Fruit fly (Drosophila melanogaster) whole organism, larva: ENCODE data around the gene CG7879.

ENCODE experiments used
- noc ChIP-seq: fragments of 200-800 bp; sonication (Bioruptor generic); optimal IDR thresholded peaks from 3 replicates; lab custom pipeline; 2019; ENCODE audit warnings: missing biosample characterization, mild to moderate bottlenecking, missing genetic modification characterization, moderate library complexity

Gene CG7879

dm6 chr3L:1549634-1550071 is 18.8 kb downstream of the CG7879 start:
- TF ChIP-seq noc, result no peak

dm6 chr3L:1549148-1549547 is 19.3 kb downstream of the CG7879 start:
- no peak for TF ChIP-seq noc

- TF ChIP-seq noc, result peak; percentile 95
These were observed 19.9 kb downstream of the CG7879 start for dm6 chr3L:1548345-1548970.

dm6 chr3L:1547117-1547507 is 21.3 kb downstream of the CG7879 start:
- no peak for TF ChIP-seq noc

- TF ChIP-seq noc, result peak; percentile 54
These were observed 21.9 kb downstream of the CG7879 start for dm6 chr3L:1546349-1547116.

DNA sequence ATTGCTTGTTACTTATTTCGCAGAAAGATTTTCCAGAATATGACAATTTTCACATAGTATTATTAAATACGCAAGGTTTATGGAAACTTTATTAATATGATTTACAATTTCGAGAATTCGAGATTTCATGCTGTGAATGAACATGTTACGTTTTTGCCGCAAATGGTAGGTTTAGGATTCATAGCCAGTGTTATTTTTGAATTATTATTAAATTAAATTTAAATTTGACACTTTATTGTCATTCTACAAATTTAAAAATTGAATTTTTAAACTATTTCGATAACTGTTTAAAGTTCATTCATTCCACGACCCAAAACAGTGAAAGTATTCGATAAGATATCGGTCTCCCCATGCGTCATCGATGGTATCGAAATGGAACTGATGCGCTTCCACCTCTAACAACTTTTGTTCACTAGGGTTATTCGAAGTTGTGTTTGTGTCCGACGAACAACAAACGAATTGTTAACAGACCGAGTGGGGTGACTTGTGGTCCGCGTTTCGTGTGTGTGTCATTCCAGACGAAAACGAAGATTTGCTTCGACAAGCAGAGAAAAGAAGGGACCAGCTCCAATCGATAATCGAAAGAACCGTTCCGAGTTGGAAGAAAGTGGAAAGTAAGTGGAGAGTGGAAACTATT is 22.6 kb downstream of the CG7879 start, which contains the start of the genes CG32313 and Pcyt1:
TSS of gene CG32313 (minus strand) at position 51 of the 637 bp plus-strand sequence.
TSS of gene Pcyt1 (plus strand) at position 400 of the 637 bp plus-strand sequence.
- no peak for TF ChIP-seq noc

dm6 chr3L:1538314-1538854 is 30.0 kb downstream of the CG7879 start:
- no peak for TF ChIP-seq noc

DNA sequence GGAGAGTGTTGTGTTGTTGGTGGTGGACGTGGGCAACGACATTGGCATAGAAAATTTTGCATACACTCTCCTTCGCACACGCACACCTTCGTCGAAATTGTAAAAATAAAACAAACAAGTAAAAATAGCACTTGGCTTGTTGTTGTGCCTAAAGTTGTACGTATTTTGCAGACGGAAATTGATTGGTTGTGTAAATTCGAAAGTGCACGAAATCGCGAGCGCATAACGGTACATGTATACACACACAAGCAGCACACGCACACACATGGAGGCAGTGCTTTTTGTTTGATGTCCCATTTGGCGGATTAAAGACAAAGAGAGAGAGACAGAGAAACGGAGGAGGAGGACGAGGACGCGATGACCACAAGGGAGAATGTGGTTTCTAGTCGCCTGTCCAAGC is 31.1 kb downstream of the CG7879 start:
- TF ChIP-seq noc, result no peak

DNA sequence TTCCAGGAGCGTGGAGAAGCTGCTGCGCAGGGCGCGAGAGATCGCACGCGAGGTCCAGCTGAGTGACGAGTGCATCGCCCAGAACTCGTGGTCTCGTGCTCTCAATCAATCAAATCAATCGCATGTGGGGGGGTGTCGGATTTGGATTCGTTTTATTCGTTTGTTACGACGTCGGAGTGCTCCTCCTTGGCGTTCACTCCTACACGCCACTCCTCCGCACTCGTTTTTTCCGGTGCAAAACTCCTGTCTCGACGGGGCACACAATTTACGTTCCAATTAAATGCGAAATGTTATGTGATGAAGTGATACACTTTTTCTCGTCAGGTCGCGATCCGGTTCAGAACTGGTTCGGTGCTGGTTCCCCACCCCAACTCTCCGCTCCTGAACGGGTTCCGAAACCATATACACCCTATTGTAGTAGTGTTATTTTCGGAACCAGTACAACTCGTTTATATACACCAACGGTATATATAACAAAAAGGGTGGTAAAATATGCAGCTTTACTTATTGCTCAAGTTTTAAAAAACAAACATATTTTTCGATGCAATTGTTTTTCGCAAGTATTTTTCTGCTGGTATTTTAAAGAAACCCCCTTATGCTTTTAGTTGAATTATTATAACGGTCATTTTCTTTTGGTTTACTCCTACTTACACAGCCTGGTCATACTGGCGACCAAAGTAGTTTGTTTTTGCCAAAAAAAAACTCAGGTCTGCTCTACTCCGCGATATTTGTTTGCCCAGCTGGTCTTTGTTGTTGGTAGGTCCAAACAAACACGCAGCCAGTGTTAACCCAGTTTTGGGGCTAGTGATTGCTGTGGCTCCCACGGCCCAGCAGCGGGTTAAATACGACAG is 31.7 kb downstream of the CG7879 start, which contains the start of the genes CG12091 and pns:
TSS of gene CG12091 (minus strand) at position 349 of the 851 bp plus-strand sequence.
TSS of gene pns (plus strand) at position 651 of the 851 bp plus-strand sequence.
- peak; percentile 74 for TF ChIP-seq noc

dm6 chr3L:1533699-1534431 is 34.5 kb downstream of the CG7879 start, which contains the start of gene Iml1:
Gene Iml1, minus strand, starts transcription at chr3L:1534034.
- TF ChIP-seq noc, result no peak

- no peak for TF ChIP-seq noc
These were observed 37.2 kb downstream of the CG7879 start, which contains the start of gene Ir62a for dm6 chr3L:1531159-1531558. Gene Ir62a, minus strand, starts transcription at chr3L:1531259.

DNA sequence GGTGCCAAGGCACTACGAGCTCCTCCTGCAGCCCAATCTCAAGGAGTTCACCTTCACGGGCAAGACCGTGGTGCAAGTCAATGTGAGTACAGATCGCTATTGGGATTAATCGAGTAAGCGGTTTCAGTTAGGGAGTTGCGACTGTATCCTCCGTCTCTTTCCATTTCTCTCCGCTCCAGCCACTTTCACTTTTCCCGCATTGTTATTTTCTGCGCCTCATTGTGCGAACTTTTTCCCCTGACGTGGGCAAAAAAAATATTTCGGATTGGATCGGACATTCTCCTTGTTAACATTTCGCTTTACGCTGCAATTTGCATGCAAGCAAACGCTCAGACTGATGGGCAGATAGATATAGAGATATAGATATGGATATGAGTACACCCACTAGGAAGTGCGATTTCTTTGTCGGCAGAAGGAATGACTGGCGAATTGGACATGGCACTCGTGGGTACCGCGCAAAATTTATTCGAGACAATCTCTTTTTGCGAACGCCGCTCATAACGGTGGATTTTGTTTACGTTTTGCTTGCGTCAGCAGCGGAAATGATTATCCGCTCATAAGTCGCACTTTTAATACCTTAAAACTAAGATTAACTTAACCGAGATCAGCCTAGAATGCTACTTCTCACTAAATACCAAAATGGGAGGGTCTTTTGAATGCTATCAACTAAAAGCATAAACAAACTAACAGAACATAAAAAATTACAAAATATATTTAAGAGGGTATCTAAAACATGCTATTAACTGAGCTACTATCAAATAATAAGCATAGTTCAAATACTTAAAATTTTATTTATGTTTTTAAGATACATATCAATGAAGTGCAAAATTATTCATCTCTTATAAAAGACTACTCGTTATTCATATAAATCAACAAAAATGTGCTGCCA is 49.4 kb downstream of the CG7879 start:
- TF ChIP-seq noc, result peak; percentile 72

DNA sequence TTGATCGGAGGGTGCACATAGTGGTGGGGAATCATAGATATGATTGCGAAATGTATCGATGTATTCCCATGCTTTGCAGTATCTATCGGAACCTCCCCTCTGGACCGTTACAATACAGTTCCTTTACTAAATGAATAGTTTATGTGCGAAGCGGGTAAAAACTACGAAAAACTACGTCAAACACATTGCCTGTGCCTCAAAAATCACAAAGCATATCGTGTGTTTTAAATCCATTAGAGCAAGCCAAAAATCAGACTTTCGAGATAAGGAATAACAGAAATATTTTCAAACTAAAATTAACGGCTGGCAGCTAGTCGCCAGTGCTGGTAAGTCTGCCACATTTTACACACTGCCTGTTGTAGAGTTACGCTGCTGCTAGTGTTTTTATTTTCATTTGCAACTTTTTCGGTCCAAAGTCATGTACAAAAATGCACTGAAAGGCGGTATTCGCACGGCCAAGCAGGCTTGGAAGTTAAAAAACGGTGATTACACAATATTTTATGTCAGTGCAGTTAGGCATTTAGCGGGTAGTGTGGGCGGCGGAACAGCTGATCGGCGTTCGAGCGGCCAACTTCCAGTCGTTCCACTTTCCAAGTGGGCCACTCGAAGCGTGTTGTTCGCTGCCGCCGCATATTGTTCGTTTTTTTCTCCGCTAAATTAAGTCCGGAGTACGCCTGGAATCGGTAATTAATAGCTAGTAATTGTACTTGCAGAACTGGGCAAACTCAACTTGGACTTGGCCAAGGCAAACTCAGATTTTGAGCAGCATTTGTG is 50.9 kb downstream of the CG7879 start:
- TF ChIP-seq noc, result no peak
